Worm (Caenorhabditis elegans) whole organism, L4 larva: ENCODE data around the gene fshr-1.

Experiments
- D1046.2 ChIP-seq: fragments of 200-800 bp; sonication (Bioruptor generic); IDR thresholded peaks from 2 replicates; pipeline ENCODE4 v1.3.6; 2022; ENCODE audit warnings: missing genetic modification characterization, missing compliant biosample characterization
- F10B5.3 ChIP-seq: sonication (generic microtip); optimal IDR thresholded peaks from 2 replicates; lab custom pipeline; 2016; ENCODE audit warnings: mild to moderate bottlenecking, missing genetic modification characterization, missing compliant biosample characterization
- F37D6.2 ChIP-seq: sonication (generic microtip); optimal IDR thresholded peaks from 2 replicates; lab custom pipeline; 2016; ENCODE audit warnings: mild to moderate bottlenecking, missing genetic modification characterization, missing compliant biosample characterization
- R02D3.7 ChIP-seq: fragments of 150-350 bp; sonication (generic microtip); optimal IDR thresholded peaks from 3 replicates; lab custom pipeline; 2014; ENCODE audit warnings: missing biosample characterization, missing genetic modification characterization
- T26A8.4 ChIP-seq: fragments of 200-800 bp; sonication (Bioruptor generic); IDR thresholded peaks from 2 replicates; pipeline ENCODE4 v1.3.6; 2022; ENCODE audit warnings: missing genetic modification characterization, missing compliant biosample characterization
- Y48G9A.11 ChIP-seq: fragments of 200-800 bp; sonication (Bioruptor generic); IDR thresholded peaks from 2 replicates; pipeline ENCODE4 v1.3.6; 2022; ENCODE audit warnings: missing genetic modification reagents, missing genetic modification characterization, missing compliant biosample characterization
- Y5F2A.4 ChIP-seq: fragments of 200-800 bp; sonication (Bioruptor generic); optimal IDR thresholded peaks from 2 replicates; lab custom pipeline; 2018; ENCODE audit warnings: mild to moderate bottlenecking, missing genetic modification characterization, missing compliant biosample characterization
- arid-1 ChIP-seq: fragments of 200-800 bp; sonication (Bioruptor generic); conservative IDR thresholded peaks from 2 replicates; pipeline ENCODE4 v1.3.6; 2022; ENCODE audit warnings: missing genetic modification reagents, missing genetic modification characterization, missing compliant biosample characterization
- ceh-20 ChIP-seq: fragments of 200-800 bp; sonication (Bioruptor generic); IDR thresholded peaks from 2 replicates; pipeline ENCODE4 v1.3.6; 2022; ENCODE audit warnings: missing genetic modification reagents, missing genetic modification characterization, missing compliant biosample characterization
- ceh-28 ChIP-seq: fragments of 150-350 bp; optimal IDR thresholded peaks from 2 replicates; lab custom pipeline; 2014; ENCODE audit warnings: missing biosample characterization, missing genetic modification reagents, missing genetic modification characterization
- ceh-62 ChIP-seq: sonication (generic microtip); optimal IDR thresholded peaks from 2 replicates; lab custom pipeline; 2017; ENCODE audit warnings: missing biosample characterization, missing genetic modification characterization
- ceh-82 ChIP-seq: sonication (generic microtip); optimal IDR thresholded peaks from 2 replicates; lab custom pipeline; 2017; ENCODE audit warnings: missing biosample characterization, missing genetic modification characterization
- dmd-6 ChIP-seq: fragments of 200-800 bp; sonication (Bioruptor generic); IDR thresholded peaks from 2 replicates; pipeline ENCODE4 v1.3.6; 2022; ENCODE audit warnings: missing genetic modification reagents, missing genetic modification characterization, missing compliant biosample characterization
- dmd-8 ChIP-seq: fragments of 200-800 bp; sonication (Bioruptor generic); IDR thresholded peaks from 2 replicates; pipeline ENCODE4 v1.3.6; 2022; ENCODE audit warnings: missing genetic modification characterization, missing compliant biosample characterization
- egl-27 ChIP-seq: sonication (generic microtip); optimal IDR thresholded peaks from 3 replicates; lab custom pipeline; 2017; ENCODE audit warnings: missing biosample characterization, missing genetic modification reagents, missing genetic modification characterization
- hlh-11 ChIP-seq: fragments of 200-800 bp; sonication (Bioruptor generic); optimal IDR thresholded peaks from 2 replicates; lab custom pipeline; 2018; ENCODE audit warnings: mild to moderate bottlenecking, missing genetic modification characterization, missing compliant biosample characterization
- hmg-1.1 ChIP-seq: fragments of 200-800 bp; sonication (Bioruptor generic); IDR thresholded peaks from 2 replicates; pipeline ENCODE4 v1.3.6; 2022; ENCODE audit warnings: missing genetic modification reagents, missing genetic modification characterization, missing compliant biosample characterization
- lin-29 ChIP-seq: fragments of 200-800 bp; sonication (Bioruptor generic); IDR thresholded peaks from 2 replicates; pipeline ENCODE4 v1.3.6; 2022; ENCODE audit warnings: missing genetic modification reagents, missing genetic modification characterization, missing compliant biosample characterization
- lin-39 ChIP-seq: fragments of 150-350 bp; optimal IDR thresholded peaks from 2 replicates; lab custom pipeline; 2014; ENCODE audit warnings: missing biosample characterization, missing genetic modification reagents, missing genetic modification characterization
- madf-5 ChIP-seq, 2 experiments: fragments of 200-800 bp; sonication (Bioruptor generic); IDR thresholded peaks; 2 replicates each; pipeline ENCODE4 v1.3.6; 2022; ENCODE audit warnings: missing compliant biosample characterization in 2 of 2, missing genetic modification characterization in 2 of 2
- mep-1 ChIP-seq: fragments of 150-350 bp; sonication (generic microtip); optimal IDR thresholded peaks from 3 replicates; lab custom pipeline; 2014; ENCODE audit warnings: missing biosample characterization, missing genetic modification characterization
- mes-2 ChIP-seq: sonication (generic microtip); optimal IDR thresholded peaks from 2 replicates; lab custom pipeline; 2016; ENCODE audit warnings: missing genotype, mild to moderate bottlenecking, missing genetic modification characterization, missing compliant biosample characterization; ENCODE audit not compliant: poor library complexity, severe bottlenecking
- nhr-10 ChIP-seq: fragments of 150-350 bp; optimal IDR thresholded peaks from 2 replicates; lab custom pipeline; 2014; ENCODE audit warnings: missing biosample characterization, missing genetic modification characterization
- nhr-102 ChIP-seq: sonication (generic microtip); optimal IDR thresholded peaks from 2 replicates; lab custom pipeline; 2016; ENCODE audit warnings: mild to moderate bottlenecking, missing genetic modification characterization, moderate library complexity, missing compliant biosample characterization
- nhr-11 ChIP-seq: fragments of 150-350 bp; optimal IDR thresholded peaks from 2 replicates; lab custom pipeline; 2014; ENCODE audit warnings: missing biosample characterization, missing genetic modification characterization
- nhr-25 ChIP-seq: sonication (generic microtip); optimal IDR thresholded peaks from 2 replicates; lab custom pipeline; 2017; ENCODE audit warnings: missing genetic modification characterization, mild to moderate bottlenecking, missing compliant biosample characterization, antibody characterized with exemption, moderate library complexity, borderline replicate concordance; ENCODE audit not compliant: insufficient read depth
- nhr-28 ChIP-seq: fragments of 150-350 bp; optimal IDR thresholded peaks from 2 replicates; lab custom pipeline; 2014; ENCODE audit warnings: missing biosample characterization, missing genetic modification characterization
- nhr-41 ChIP-seq: fragments of 200-800 bp; sonication (Bioruptor generic); IDR thresholded peaks from 2 replicates; pipeline ENCODE4 v1.3.6; 2022; ENCODE audit warnings: missing genetic modification reagents, missing genetic modification characterization, missing compliant biosample characterization
- nhr-48 ChIP-seq: sonication (generic microtip); optimal IDR thresholded peaks from 2 replicates; lab custom pipeline; 2016; ENCODE audit warnings: mild to moderate bottlenecking, missing genetic modification characterization, missing compliant biosample characterization
- nhr-6 ChIP-seq: fragments of 150-350 bp; optimal IDR thresholded peaks from 2 replicates; lab custom pipeline; 2014; ENCODE audit warnings: missing biosample characterization, missing genetic modification characterization
- rbr-2 ChIP-seq: sonication (generic microtip); optimal IDR thresholded peaks from 2 replicates; lab custom pipeline; 2016; ENCODE audit warnings: missing genotype, missing genetic modification characterization, missing compliant biosample characterization
- saeg-2 ChIP-seq: fragments of 200-800 bp; sonication (Bioruptor generic); IDR thresholded peaks from 2 replicates; pipeline ENCODE4 v1.3.6; 2022; ENCODE audit warnings: missing genetic modification reagents, missing genetic modification characterization, missing compliant biosample characterization
- sdz-12 ChIP-seq: fragments of 200-800 bp; sonication (Bioruptor generic); optimal IDR thresholded peaks from 2 replicates; lab custom pipeline; 2018; ENCODE audit warnings: mild to moderate bottlenecking, missing genetic modification characterization, missing compliant biosample characterization
- snpc-4 ChIP-seq: fragments of 150-350 bp; optimal IDR thresholded peaks from 2 replicates; lab custom pipeline; 2014; ENCODE audit warnings: missing biosample characterization, missing genetic modification characterization
- unc-130 ChIP-seq: sonication (generic microtip); optimal IDR thresholded peaks from 2 replicates; lab custom pipeline; 2016; ENCODE audit warnings: missing genetic modification reagents, missing genetic modification characterization, missing compliant biosample characterization
- unc-62 ChIP-seq, 3 experiments: fragments of 150-350 bp in 1 of 3; sonication (generic microtip); optimal IDR thresholded peaks in 2 of 3; peaks in 1 of 3; 1 replicate in 1 of 3; 2 replicates in 2 of 3; lab custom pipeline; 2014 to 2017; ENCODE audit warnings: missing biosample characterization in 3 of 3, missing genetic modification characterization in 3 of 3, missing genetic modification reagents in 3 of 3, missing genotype in 1 of 3
- zip-11 ChIP-seq: fragments of 200-800 bp; sonication (Bioruptor generic); IDR thresholded peaks from 2 replicates; pipeline ENCODE4 v1.3.6; 2022; ENCODE audit warnings: missing genetic modification characterization, missing compliant biosample characterization
- ztf-7 ChIP-seq: fragments of 150-350 bp; optimal IDR thresholded peaks from 2 replicates; lab custom pipeline; 2014; ENCODE audit warnings: missing biosample characterization, missing genetic modification characterization

Gene fshr-1

ce11 chrV:9915021-9915420, 25.4 kb downstream of the fshr-1 start, which contains the start of gene mec-9:
Gene mec-9 (minus strand): TSS chrV:9915121.
- TF ChIP-seq hmg-1.1 (GFP tag; lab: Robert Waterston, UW) (no peak), F10B5.3 (tag; lab: Kevin White, UChicago) (no peak), nhr-11 (tag; lab: Kevin White, UChicago) (no peak), ceh-28 (tag; lab: Kevin White, UChicago) (no peak), ztf-7 (tag; lab: Kevin White, UChicago) (no peak)

ce11 chrV:9916665-9917064, 27.0 kb downstream of the fshr-1 start, which contains the start of gene C50H2.4:
Gene C50H2.4 (plus strand): TSS chrV:9916965.
- no peak for TF ChIP-seq madf-5 (GFP tag; IDR thresholded peaks at IDR 0.05; lab: Robert Waterston, UW)
- no peak for TF ChIP-seq ceh-20 (GFP tag; lab: Robert Waterston, UW)
- no peak for TF ChIP-seq egl-27
- no peak for TF ChIP-seq zip-11 (GFP tag; lab: Robert Waterston, UW)
- TF ChIP-seq, all 104 proteins: peak for 0

ce11 chrV:9918410-9918809, 28.8 kb downstream of the fshr-1 start, which contains the start of gene C50H2.5:
Gene C50H2.5 (plus strand): TSS chrV:9918710.
- no peak for TF ChIP-seq lin-29 (GFP tag; lab: Robert Waterston, UW)
- TF ChIP-seq rbr-2 (tag; lab: Kevin White, UChicago), result no peak
- TF ChIP-seq F37D6.2 (tag; lab: Kevin White, UChicago), result no peak
- no peak for TF ChIP-seq lin-39
- no peak for TF ChIP-seq R02D3.7 (tag; lab: Kevin White, UChicago)
- TF ChIP-seq hlh-11 (tag; lab: Kevin White, UChicago), result no peak
- no peak for TF ChIP-seq nhr-25 (tag; lab: Kevin White, UChicago)
- no peak for TF ChIP-seq D1046.2
- no peak for TF ChIP-seq arid-1 (GFP tag; lab: Robert Waterston, UW)
- TF ChIP-seq sdz-12, result no peak
- no peak for TF ChIP-seq nhr-41
- TF ChIP-seq mes-2 (tag; lab: Kevin White, UChicago), result no peak

ce11 chrV:9921288-9921687, 31.7 kb downstream of the fshr-1 start, which contains the start of gene ceh-75:
Gene ceh-75 (plus strand): TSS chrV:9921337.
- TF ChIP-seq Y48G9A.11 (no peak), unc-62 (GFP tag; optimal IDR thresholded peaks at IDR 0.05 in 1 of 2; lab: Kevin White, UChicago) (peak in 1 of 2 experiments; percentile 99), unc-62 (tag; optimal IDR thresholded peaks at IDR 0.05; lab: Kevin White, UChicago) (no peak)

- TF ChIP-seq zip-11 (GFP tag; lab: Robert Waterston, UW), result no peak
- TF ChIP-seq saeg-2, result no peak
- TF ChIP-seq ceh-62, result no peak
- TF ChIP-seq snpc-4, result no peak
- no peak for TF ChIP-seq Y5F2A.4
- no peak for TF ChIP-seq nhr-48 (tag; lab: Kevin White, UChicago)
- no peak for TF ChIP-seq nhr-102
- TF ChIP-seq T26A8.4 (GFP tag; lab: Robert Waterston, UW), result no peak
- TF ChIP-seq dmd-8 (GFP tag; lab: Robert Waterston, UW), result no peak
- no peak for TF ChIP-seq dmd-6 (GFP tag; lab: Robert Waterston, UW)
- TF ChIP-seq ceh-82 (tag; lab: Kevin White, UChicago), result no peak
- TF ChIP-seq nhr-10 (tag; lab: Kevin White, UChicago), result no peak
- TF ChIP-seq nhr-6 (tag; lab: Kevin White, UChicago), result no peak
- no peak for TF ChIP-seq nhr-25 (tag; lab: Kevin White, UChicago)
- TF ChIP-seq unc-130 (GFP tag; lab: Kevin White, UChicago), result no peak
- no peak for TF ChIP-seq mep-1 (tag; lab: Kevin White, UChicago)
- no peak for TF ChIP-seq unc-62 (GFP tag; optimal IDR thresholded peaks at IDR 0.05 in 1 of 2; lab: Kevin White, UChicago)
- no peak for TF ChIP-seq unc-62 (tag; optimal IDR thresholded peaks at IDR 0.05; lab: Kevin White, UChicago)
- TF ChIP-seq nhr-28 (tag; lab: Kevin White, UChicago), result no peak
These were observed 32.8 kb downstream of the fshr-1 start, which contains the start of gene C50H2.7 for ce11 chrV:9922481-9922880. Gene C50H2.7 (plus strand): TSS chrV:9922781.
